Worm (Caenorhabditis elegans): ENCODE results near the gene sru-29.

DNA sequence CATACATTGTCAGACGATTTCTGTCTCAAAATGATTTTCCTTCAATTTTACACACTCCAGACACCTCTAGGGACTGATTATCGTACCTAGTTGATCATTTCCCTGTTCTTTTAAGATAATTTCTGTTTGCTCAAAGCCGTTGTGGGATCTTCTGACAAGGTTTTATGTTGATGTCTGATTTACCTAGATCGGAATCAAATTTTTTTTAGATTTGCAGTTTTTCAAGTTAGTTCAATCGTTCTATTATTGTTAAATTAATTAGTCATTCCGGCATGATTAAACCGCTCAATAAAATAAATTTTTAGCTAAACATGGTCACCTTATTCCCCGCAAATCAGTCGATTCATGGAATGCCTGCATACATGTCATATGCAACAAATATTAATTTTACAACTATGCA lies 2.3 kb downstream of the sru-29 start, which contains the start of gene sru-30:
- no peak for TF ChIP-seq ztf-23 (GFP tag; IDR thresholded peaks at IDR 0.05)
- TF ChIP-seq cog-1 (tag; optimal IDR thresholded peaks at IDR 0.05): no peak
- no peak for TF ChIP-seq med-1 (GFP tag; optimal IDR thresholded peaks at IDR 0.05; ENCODE audit: insufficient read depth)
- no peak for TF ChIP-seq T22C8.4 (GFP tag; IDR thresholded peaks at IDR 0.05)
- no peak for TF ChIP-seq tab-1 (GFP tag; IDR thresholded peaks at IDR 0.05)
- TF ChIP-seq flt-1 (GFP tag; IDR thresholded peaks at IDR 0.05): no peak
- no peak for TF ChIP-seq klf-2 (GFP tag; conservative IDR thresholded peaks at IDR 0.05)

All from whole organism, midembryonic.